Worm (Caenorhabditis elegans) whole organism, early embryonic: ENCODE data around the gene W09C2.9.

Source experiments
- B0310.2 ChIP-seq: sonication (generic microtip); optimal IDR thresholded peaks from 2 replicates; lab custom pipeline; 2016; ENCODE audit warnings: mild to moderate bottlenecking, missing genetic modification characterization, missing compliant biosample characterization
- F13C5.2 ChIP-seq: sonication (generic microtip); optimal IDR thresholded peaks from 2 replicates; lab custom pipeline; 2017; ENCODE audit warnings: mild to moderate bottlenecking, missing genetic modification characterization, inconsistent platforms, missing compliant biosample characterization
- aly-1 ChIP-seq: sonication (generic microtip); optimal IDR thresholded peaks from 2 replicates; lab custom pipeline; 2016; ENCODE audit warnings: missing genetic modification characterization, missing compliant biosample characterization
- ama-1 ChIP-seq: fragments of 150-350 bp; optimal IDR thresholded peaks from 2 replicates; lab custom pipeline; 2014
- ceh-13 ChIP-seq: fragments of 200-800 bp; sonication (Bioruptor generic); optimal IDR thresholded peaks from 2 replicates; lab custom pipeline; 2018; ENCODE audit warnings: mild to moderate bottlenecking, missing genetic modification characterization, missing compliant biosample characterization
- ceh-36 ChIP-seq: sonication (generic microtip); optimal IDR thresholded peaks from 2 replicates; lab custom pipeline; 2016; ENCODE audit warnings: missing genetic modification characterization, inconsistent platforms, missing compliant biosample characterization
- ets-7 ChIP-seq: sonication (generic microtip); optimal IDR thresholded peaks from 2 replicates; lab custom pipeline; 2016; ENCODE audit warnings: missing genotype, missing genetic modification characterization, missing compliant biosample characterization
- flt-1 ChIP-seq: fragments of 200-800 bp; sonication (Bioruptor generic); IDR thresholded peaks from 2 replicates; pipeline ENCODE4 v1.3.6; 2022; ENCODE audit warnings: missing genetic modification characterization, missing compliant biosample characterization
- hmbx-1 ChIP-seq: sonication (generic microtip); optimal IDR thresholded peaks from 2 replicates; lab custom pipeline; 2016; ENCODE audit warnings: mild to moderate bottlenecking, missing genetic modification characterization, missing compliant biosample characterization
- hmg-4 ChIP-seq: fragments of 200-800 bp; sonication (Bioruptor generic); optimal IDR thresholded peaks from 2 replicates; lab custom pipeline; 2018; ENCODE audit warnings: mild to moderate bottlenecking, missing genetic modification characterization, missing compliant biosample characterization
- hnd-1 ChIP-seq: sonication (generic microtip); optimal IDR thresholded peaks from 2 replicates; lab custom pipeline; 2016; ENCODE audit warnings: missing genetic modification characterization, missing compliant biosample characterization
- pes-1 ChIP-seq: fragments of 200-800 bp; sonication (Bioruptor generic); IDR thresholded peaks from 2 replicates; pipeline ENCODE4 v1.3.6; 2022; ENCODE audit warnings: missing genetic modification reagents, missing genetic modification characterization, missing compliant biosample characterization
- scrt-1 ChIP-seq: fragments of 200-800 bp; sonication (Bioruptor generic); IDR thresholded peaks from 2 replicates; pipeline ENCODE4 v1.3.6; 2022; ENCODE audit warnings: missing genetic modification characterization, missing compliant biosample characterization
- sea-1 ChIP-seq: fragments of 200-800 bp; sonication (Bioruptor generic); conservative IDR thresholded peaks from 2 replicates; pipeline ENCODE4 v1.3.6; 2022; ENCODE audit warnings: missing genetic modification characterization, missing compliant biosample characterization
- tbx-11 ChIP-seq: fragments of 200-800 bp; sonication (Bioruptor generic); IDR thresholded peaks from 2 replicates; pipeline ENCODE4 v1.3.6; 2022; ENCODE audit warnings: missing genetic modification characterization, missing compliant biosample characterization
- tbx-37 ChIP-seq: fragments of 200-800 bp; sonication (Bioruptor generic); conservative IDR thresholded peaks from 2 replicates; pipeline ENCODE4 v1.3.6; 2022; ENCODE audit warnings: missing genetic modification reagents, missing genetic modification characterization, missing compliant biosample characterization
- tra-4 ChIP-seq: sonication (generic microtip); optimal IDR thresholded peaks from 2 replicates; lab custom pipeline; 2017; ENCODE audit warnings: missing genetic modification characterization, missing compliant biosample characterization

Gene W09C2.9

ce11 chrIV:9592413-9592812, 30.8 kb downstream of the W09C2.9 start, which contains the start of gene pei-1:
Gene pei-1, minus strand, starts transcription at chrIV:9592513.
- TF ChIP-seq ama-1: no peak
- no peak for TF ChIP-seq B0310.2 (tag; lab: Kevin White, UChicago)
- TF ChIP-seq ceh-13 (GFP tag; lab: Kevin White, UChicago): no peak
- no peak for TF ChIP-seq ceh-36
- no peak for TF ChIP-seq hmg-4 (GFP tag; lab: Kevin White, UChicago)
- no peak for TF ChIP-seq tra-4
- TF ChIP-seq aly-1 (tag; lab: Kevin White, UChicago): no peak
- TF ChIP-seq sea-1 (GFP tag; lab: Robert Waterston, UW): no peak
- no peak for TF ChIP-seq tbx-37
- no peak for TF ChIP-seq tbx-11
- no peak for TF ChIP-seq hnd-1 (tag; lab: Kevin White, UChicago)
- TF ChIP-seq flt-1 (GFP tag; lab: Robert Waterston, UW): no peak
- no peak for TF ChIP-seq scrt-1 (GFP tag; lab: Robert Waterston, UW)
- TF ChIP-seq ets-7: no peak
- TF ChIP-seq hmbx-1 (tag; lab: Kevin White, UChicago): no peak
- TF ChIP-seq pes-1: no peak
- TF ChIP-seq F13C5.2 (tag; lab: Kevin White, UChicago): no peak

DNA sequence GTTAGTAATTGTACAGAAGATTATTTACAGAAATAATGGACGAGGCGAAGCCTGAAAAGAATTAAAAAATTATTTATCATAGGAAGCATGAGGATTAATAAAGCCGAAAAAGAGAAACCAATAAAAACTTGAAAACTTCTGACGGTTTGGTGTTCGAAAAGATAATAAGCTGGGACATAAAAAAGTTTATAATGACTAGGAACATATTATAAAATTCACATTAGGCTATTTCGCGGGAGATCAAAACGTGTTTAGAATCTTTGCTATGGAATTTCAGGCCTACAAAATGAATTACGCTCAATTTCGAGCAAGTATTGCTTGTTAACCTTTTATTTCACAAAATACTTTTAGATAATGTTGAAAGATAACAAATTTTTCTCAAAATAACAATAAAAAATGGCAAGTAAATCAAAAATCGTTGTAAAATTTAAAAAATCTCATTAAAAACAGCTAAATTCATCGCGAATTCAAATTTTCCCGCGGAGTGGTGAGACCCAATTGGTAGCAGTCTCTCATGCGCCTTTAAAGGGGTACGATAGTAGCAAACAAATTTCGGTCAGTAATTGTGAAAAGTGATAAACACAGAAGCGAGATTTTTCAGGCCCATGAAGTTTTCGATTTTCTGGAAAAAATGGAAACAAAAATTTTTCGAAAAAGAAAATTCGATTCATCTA, 34.2 kb downstream of the W09C2.9 start, which contains the start of gene trcs-1:
Gene trcs-1 (minus strand): TSS at position 51 of the 674 bp plus-strand sequence.
- TF ChIP-seq hnd-1 (tag; lab: Kevin White, UChicago): no peak
- no peak for TF ChIP-seq ets-7
- TF ChIP-seq tbx-11: no peak
- TF ChIP-seq hmg-4 (GFP tag; lab: Kevin White, UChicago): no peak
- TF ChIP-seq ceh-13 (GFP tag; lab: Kevin White, UChicago): no peak
- no peak for TF ChIP-seq sea-1 (GFP tag; lab: Robert Waterston, UW)
- TF ChIP-seq scrt-1 (GFP tag; lab: Robert Waterston, UW): no peak
- TF ChIP-seq aly-1 (tag; lab: Kevin White, UChicago): no peak
- no peak for TF ChIP-seq ama-1
- TF ChIP-seq hmbx-1 (tag; lab: Kevin White, UChicago): no peak
- TF ChIP-seq tra-4: no peak
- TF ChIP-seq ceh-36: no peak
- TF ChIP-seq flt-1 (GFP tag; lab: Robert Waterston, UW): no peak
- TF ChIP-seq F13C5.2 (tag; lab: Kevin White, UChicago): no peak
- no peak for TF ChIP-seq pes-1
- no peak for TF ChIP-seq tbx-37
- TF ChIP-seq B0310.2 (tag; lab: Kevin White, UChicago): no peak

- TF ChIP-seq hnd-1 (tag; lab: Kevin White, UChicago) (no peak), flt-1 (GFP tag; lab: Robert Waterston, UW) (no peak), pes-1 (no peak), hmbx-1 (tag; lab: Kevin White, UChicago) (no peak), ceh-13 (GFP tag; lab: Kevin White, UChicago) (no peak), hmg-4 (GFP tag; lab: Kevin White, UChicago) (no peak), tbx-11 (no peak), tbx-37 (no peak), aly-1 (tag; lab: Kevin White, UChicago) (no peak), F13C5.2 (tag; lab: Kevin White, UChicago) (no peak), ceh-36 (no peak), scrt-1 (GFP tag; lab: Robert Waterston, UW) (no peak), ets-7 (no peak), B0310.2 (tag; lab: Kevin White, UChicago) (no peak), sea-1 (GFP tag; lab: Robert Waterston, UW) (no peak), ama-1 (no peak), tra-4 (no peak)
Measured at ce11 chrIV:9584352-9584751, 38.8 kb downstream of the W09C2.9 start.

- TF ChIP-seq B0310.2 (tag; lab: Kevin White, UChicago): no peak
- TF ChIP-seq scrt-1 (GFP tag; lab: Robert Waterston, UW): no peak
- TF ChIP-seq tbx-11: no peak
- no peak for TF ChIP-seq ceh-36
Measured at ce11 chrIV:9580021-9580420, 43.1 kb downstream of the W09C2.9 start, which contains the start of gene npr-2. Gene npr-2, minus strand, starts transcription at chrIV:9580121.
